Fruit fly (Drosophila melanogaster): ENCODE data around the gene Toll-9.

The Toll-9 gene

dm6 chr3L:20395257-20395909 lies 28.9 kb upstream of the Toll-9 start (continued):
- TF ChIP-seq Trl (optimal IDR thresholded peaks at IDR 0.05) (peak in 1 of 2 experiments; percentile 5), Trl (GFP tag; optimal IDR thresholded peaks at IDR 0.05) (no peak), CG17829 (tag; optimal IDR thresholded peaks at IDR 0.05) (no peak), Nf-YA (GFP tag; IDR thresholded peaks at IDR 0.05) (no peak), Mrtf (GFP tag; IDR thresholded peaks at IDR 0.05) (0 out of 3 replicates have a peak, but pooled peaks have one; percentile 37), nmo (GFP tag; optimal IDR thresholded peaks at IDR 0.05) (peak; percentile 33), CG15011 (GFP tag; optimal IDR thresholded peaks at IDR 0.05) (peak; percentile 20), jing (GFP tag; optimal IDR thresholded peaks at IDR 0.05) (no peak), CG7963 (GFP tag; IDR thresholded peaks at IDR 0.05; ENCODE audit: partially characterized antibody) (no peak), CTCF (GFP tag; optimal IDR thresholded peaks at IDR 0.05) (peak; percentile 63), sisA (GFP tag; IDR thresholded peaks at IDR 0.05) (0 out of 2 replicates have a peak, but pooled peaks have one; percentile 15), sc (optimal IDR thresholded peaks at IDR 0.05) (no peak), sc (GFP tag; optimal IDR thresholded peaks at IDR 0.05) (no peak), dm (GFP tag; optimal IDR thresholded peaks at IDR 0.05) (no peak), wdn (GFP tag; IDR thresholded peaks at IDR 0.05) (0 out of 2 replicates have a peak, but pooled peaks have one; percentile 7), HLH54F (GFP tag; optimal IDR thresholded peaks at IDR 0.05) (peak; percentile 45), jigr1 (GFP tag; IDR thresholded peaks at IDR 0.05) (no peak), wek (GFP tag; optimal IDR thresholded peaks at IDR 0.05) (no peak), dan (GFP tag; IDR thresholded peaks at IDR 0.05) (no peak), dysf (GFP tag; IDR thresholded peaks at IDR 0.05) (peak; percentile 58; the same call in 2 of the 3 replicates), CG8944 (GFP tag; optimal IDR thresholded peaks at IDR 0.05) (peak; percentile 8), Rx (GFP tag; IDR thresholded peaks at IDR 0.05) (no peak), tx (GFP tag; optimal IDR thresholded peaks at IDR 0.05) (no peak), Lpt (GFP tag; optimal IDR thresholded peaks at IDR 0.05) (no peak), CG6175 (GFP tag; IDR thresholded peaks at IDR 0.05) (no peak), inv (GFP tag; IDR thresholded peaks at IDR 0.05; ENCODE audit: partially characterized antibody) (no peak), grau (tag; optimal IDR thresholded peaks at IDR 0.05) (peak; percentile 64), sr (GFP tag; IDR thresholded peaks at IDR 0.05) (no peak), CG11398 (GFP tag; optimal IDR thresholded peaks at IDR 0.05) (no peak), chinmo (GFP tag; IDR thresholded peaks at IDR 0.05; ENCODE audit: partially characterized antibody) (peak; percentile 90; the same call in 3 of the 4 replicates), CG4282 (GFP tag; optimal IDR thresholded peaks at IDR 0.05) (no peak), gem (tag; optimal IDR thresholded peaks at IDR 0.05) (peak; percentile 71), CG17568 (GFP tag; optimal IDR thresholded peaks at IDR 0.05) (no peak), Vsx1 (GFP tag; optimal IDR thresholded peaks at IDR 0.05) (no peak), NC2α (GFP tag; optimal IDR thresholded peaks at IDR 0.05) (no peak), CG17802 (tag; optimal IDR thresholded peaks at IDR 0.05) (no peak), Hey (tag; optimal IDR thresholded peaks at IDR 0.05) (peak; percentile 40), Awh (GFP tag; IDR thresholded peaks at IDR 0.05) (no peak), CG31365 (tag; optimal IDR thresholded peaks at IDR 0.05) (no peak), ssp (GFP tag; IDR thresholded peaks at IDR 0.05) (no peak), gt (GFP tag; IDR thresholded peaks at IDR 0.05) (no peak), her (GFP tag; optimal IDR thresholded peaks at IDR 0.05) (no peak), Opbp (GFP tag; IDR thresholded peaks at IDR 0.05; ENCODE audit: partially characterized antibody) (no peak), CG3847 (GFP tag; IDR thresholded peaks at IDR 0.05) (no peak), CG11085 (GFP tag; IDR thresholded peaks at IDR 0.05) (no peak), Hr3 (GFP tag; optimal IDR thresholded peaks at IDR 0.05) (peak; percentile 48), zen2 (GFP tag; IDR thresholded peaks at IDR 0.05; ENCODE audit: partially characterized antibody) (no peak), ro (GFP tag; IDR thresholded peaks at IDR 0.05) (no peak), CG14441 (GFP tag; IDR thresholded peaks at IDR 0.05) (peak; percentile 28; the same call in 1 of the 2 replicates), CG13424 (tag; optimal IDR thresholded peaks at IDR 0.05) (peak; percentile 26), gcm2 (GFP tag; optimal IDR thresholded peaks at IDR 0.05) (no peak), CG13123 (GFP tag; optimal IDR thresholded peaks at IDR 0.05) (no peak)

Measured in whole organism, embryonic.